Worm (Caenorhabditis elegans): Measurements from ENCODE around the gene tag-151.
A peak's percentile ranks its signal among the peaks of the same experiment; 100 is the strongest.

The tag-151 gene

ce11 chrII:4671692-4672091 is 38.4 kb upstream of the tag-151 start, which contains the start of gene T05A7.6:
TSS of gene T05A7.6 (minus strand) at chrII:4671792.
- TF ChIP-seq nhr-237 (tag; optimal IDR thresholded peaks at IDR 0.05) (no peak), mbf-1 (tag; optimal IDR thresholded peaks at IDR 0.05) (no peak), elt-1 (tag; optimal IDR thresholded peaks at IDR 0.05) (no peak), elt-3 (tag; optimal IDR thresholded peaks at IDR 0.05) (no peak), ceh-82 (tag; optimal IDR thresholded peaks at IDR 0.05) (no peak), sma-9 (GFP tag; optimal IDR thresholded peaks at IDR 0.05) (no peak), sma-9 (tag; optimal IDR thresholded peaks at IDR 0.05) (no peak), lsy-2 (tag; optimal IDR thresholded peaks at IDR 0.05) (no peak), ztf-4 (tag; optimal IDR thresholded peaks at IDR 0.05) (no peak)

ce11 chrII:4672584-4673110 is 37.4 kb upstream of the tag-151 start, which contains the start of the genes clec-140 and hmg-11:
TSS of gene clec-140 (plus strand) at chrII:4673060.
TSS of gene hmg-11 (plus strand) at chrII:4673085.
- TF ChIP-seq zag-1 (tag; optimal IDR thresholded peaks at IDR 0.05) (peak; percentile 42), fos-1 (tag; optimal IDR thresholded peaks at IDR 0.05) (peak; percentile 94), skn-1 (tag; optimal IDR thresholded peaks at IDR 0.05) (no peak), mdl-1 (tag; optimal IDR thresholded peaks at IDR 0.05) (peak; percentile 50 to 60), mbf-1 (tag; optimal IDR thresholded peaks at IDR 0.05) (no peak), nhr-10 (tag; optimal IDR thresholded peaks at IDR 0.05) (no peak), sma-3 (GFP tag; optimal IDR thresholded peaks at IDR 0.05) (peak; percentile 26), ZK546.5 (tag; optimal IDR thresholded peaks at IDR 0.05) (no peak), unc-55 (GFP tag; optimal IDR thresholded peaks at IDR 0.05) (peak; percentile 53), lsy-2 (tag; optimal IDR thresholded peaks at IDR 0.05) (no peak), lin-11 (tag; optimal IDR thresholded peaks at IDR 0.05) (no peak), lin-13 (GFP tag; optimal IDR thresholded peaks at IDR 0.05) (no peak), elt-3 (tag; optimal IDR thresholded peaks at IDR 0.05) (no peak), nhr-129 (tag; optimal IDR thresholded peaks at IDR 0.05) (peak; percentile 68), C34F6.9 (tag; optimal IDR thresholded peaks at IDR 0.05) (peak; percentile 80), unc-39 (tag; optimal IDR thresholded peaks at IDR 0.05) (no peak), elt-1 (tag; optimal IDR thresholded peaks at IDR 0.05) (no peak), nhr-25 (tag; optimal IDR thresholded peaks at IDR 0.05) (no peak), snpc-4 (tag; optimal IDR thresholded peaks at IDR 0.05) (peak; percentile 11), blmp-1 (tag; optimal IDR thresholded peaks at IDR 0.05; ENCODE audit: insufficient read depth) (no peak), egl-27 (tag; optimal IDR thresholded peaks at IDR 0.05) (peak; percentile 26)

ce11 chrII:4673242-4673641 is 36.8 kb upstream of the tag-151 start:
- no peak for TF ChIP-seq ztf-4 (tag; optimal IDR thresholded peaks at IDR 0.05)
- no peak for TF ChIP-seq unc-62 (GFP tag; optimal IDR thresholded peaks at IDR 0.05)
- TF ChIP-seq unc-39 (tag; optimal IDR thresholded peaks at IDR 0.05) = no peak
- TF ChIP-seq ztf-11 (tag; optimal IDR thresholded peaks at IDR 0.05) = no peak
- no peak for TF ChIP-seq nhr-25 (tag; optimal IDR thresholded peaks at IDR 0.05)
- TF ChIP-seq egl-27 (tag; optimal IDR thresholded peaks at IDR 0.05) = no peak
- no peak for TF ChIP-seq sem-4 (tag; optimal IDR thresholded peaks at IDR 0.05)
- TF ChIP-seq elt-3 (tag; optimal IDR thresholded peaks at IDR 0.05) = no peak
- no peak for TF ChIP-seq ztf-1 (GFP tag; conservative IDR thresholded peaks at IDR 0.05)
- TF ChIP-seq skn-1 (tag; optimal IDR thresholded peaks at IDR 0.05) = no peak
- TF ChIP-seq nhr-11 (tag; optimal IDR thresholded peaks at IDR 0.05) = no peak
- no peak for TF ChIP-seq sma-9 (GFP tag; optimal IDR thresholded peaks at IDR 0.05)
- TF ChIP-seq sma-9 (tag; optimal IDR thresholded peaks at IDR 0.05) = no peak
- no peak for TF ChIP-seq nhr-77 (tag; optimal IDR thresholded peaks at IDR 0.05)
- no peak for TF ChIP-seq alr-1 (tag; optimal IDR thresholded peaks at IDR 0.05)
- no peak for TF ChIP-seq blmp-1 (tag; optimal IDR thresholded peaks at IDR 0.05; ENCODE audit: insufficient read depth)
- no peak for TF ChIP-seq gmeb-1 (tag; optimal IDR thresholded peaks at IDR 0.05)
- no peak for TF ChIP-seq zag-1 (tag; optimal IDR thresholded peaks at IDR 0.05)
- no peak for TF ChIP-seq nhr-237 (tag; optimal IDR thresholded peaks at IDR 0.05)

ce11 chrII:4673670-4674069 is 36.4 kb upstream of the tag-151 start:
- TF ChIP-seq snpc-4 (tag; optimal IDR thresholded peaks at IDR 0.05) = no peak
- TF ChIP-seq R02D3.7 (tag; optimal IDR thresholded peaks at IDR 0.05) = no peak
- TF ChIP-seq nhr-77 (tag; optimal IDR thresholded peaks at IDR 0.05) = no peak
- no peak for TF ChIP-seq fos-1 (tag; optimal IDR thresholded peaks at IDR 0.05)
- TF ChIP-seq lin-39 (tag; optimal IDR thresholded peaks at IDR 0.05) = no peak
- TF ChIP-seq dmd-4 (tag; optimal IDR thresholded peaks at IDR 0.05) = no peak

All from whole organism, L2 larva.